Worm (Caenorhabditis elegans) whole organism, midembryonic: ENCODE measurements around the gene msp-36.

Experiments used
- T22C8.4 ChIP-seq: fragments of 200-800 bp; sonication (Bioruptor generic); IDR thresholded peaks from 2 replicates; pipeline ENCODE4 v1.3.6; 2022; ENCODE audit warnings: missing genetic modification characterization, missing compliant biosample characterization
- cog-1 ChIP-seq: sonication (generic microtip); optimal IDR thresholded peaks from 2 replicates; lab custom pipeline; 2016; ENCODE audit warnings: missing genetic modification characterization, missing compliant biosample characterization
- med-1 ChIP-seq: sonication (generic microtip); optimal IDR thresholded peaks from 2 replicates; lab custom pipeline; 2017; ENCODE audit warnings: missing genetic modification characterization, mild to moderate bottlenecking, missing compliant biosample characterization, antibody characterized with exemption, missing genetic modification reagents; ENCODE audit not compliant: insufficient read depth
- tab-1 ChIP-seq: fragments of 200-800 bp; sonication (Bioruptor generic); IDR thresholded peaks from 2 replicates; pipeline ENCODE4 v1.3.6; 2022; ENCODE audit warnings: missing genetic modification characterization, missing compliant biosample characterization
- ztf-23 ChIP-seq: fragments of 200-800 bp; sonication (Bioruptor generic); IDR thresholded peaks from 2 replicates; pipeline ENCODE4 v1.3.6; 2022; ENCODE audit warnings: missing genetic modification reagents, missing genetic modification characterization, missing compliant biosample characterization

DNA sequence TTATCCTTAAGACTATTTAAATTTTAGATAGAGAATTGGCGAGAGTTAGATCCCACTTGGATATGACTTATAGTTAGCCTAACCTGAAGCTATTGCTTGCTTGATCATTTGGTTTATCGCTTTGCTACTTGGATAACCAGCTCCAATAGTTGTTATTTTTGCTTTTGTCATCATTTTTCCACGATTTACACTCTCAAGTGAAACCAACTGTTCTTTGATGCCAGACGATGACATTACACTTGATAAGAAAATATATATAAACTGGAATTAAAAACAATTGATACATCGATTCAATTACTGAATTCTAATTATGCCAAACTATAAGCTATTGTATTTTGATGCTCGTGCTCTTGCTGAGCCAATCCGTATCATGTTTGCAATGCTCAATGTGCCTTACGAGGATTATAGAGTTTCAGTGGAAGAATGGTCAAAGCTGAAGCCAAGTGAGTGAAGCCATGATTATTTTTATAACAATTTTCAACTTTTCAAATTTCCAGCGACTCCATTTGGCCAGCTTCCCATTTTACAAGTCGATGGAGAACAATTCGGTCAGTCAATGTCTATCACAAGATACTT is 46.8 kb downstream of the msp-36 start, which contains the start of the genes gst-2, gst-4 and dhs-12:
- TF ChIP-seq med-1 (GFP tag; lab: Kevin White, UChicago) (no peak), cog-1 (no peak), ztf-23 (GFP tag; lab: Robert Waterston, UW) (no peak), T22C8.4 (GFP tag; lab: Robert Waterston, UW) (no peak), tab-1 (GFP tag; lab: Robert Waterston, UW) (no peak)
